Worm (Caenorhabditis elegans) whole organism, early embryonic: Measurements from ENCODE around the gene F38B7.11.

Experiments
- B0310.2 ChIP-seq: sonication (generic microtip); optimal IDR thresholded peaks from 2 replicates; lab custom pipeline; 2016; ENCODE audit warnings: mild to moderate bottlenecking, missing genetic modification characterization, missing compliant biosample characterization
- F13C5.2 ChIP-seq: sonication (generic microtip); optimal IDR thresholded peaks from 2 replicates; lab custom pipeline; 2017; ENCODE audit warnings: mild to moderate bottlenecking, missing genetic modification characterization, inconsistent platforms, missing compliant biosample characterization
- aly-1 ChIP-seq: sonication (generic microtip); optimal IDR thresholded peaks from 2 replicates; lab custom pipeline; 2016; ENCODE audit warnings: missing genetic modification characterization, missing compliant biosample characterization
- ama-1 ChIP-seq: fragments of 150-350 bp; optimal IDR thresholded peaks from 2 replicates; lab custom pipeline; 2014
- ceh-13 ChIP-seq: fragments of 200-800 bp; sonication (Bioruptor generic); optimal IDR thresholded peaks from 2 replicates; lab custom pipeline; 2018; ENCODE audit warnings: mild to moderate bottlenecking, missing genetic modification characterization, missing compliant biosample characterization
- ceh-36 ChIP-seq: sonication (generic microtip); optimal IDR thresholded peaks from 2 replicates; lab custom pipeline; 2016; ENCODE audit warnings: missing genetic modification characterization, inconsistent platforms, missing compliant biosample characterization
- ets-7 ChIP-seq: sonication (generic microtip); optimal IDR thresholded peaks from 2 replicates; lab custom pipeline; 2016; ENCODE audit warnings: missing genotype, missing genetic modification characterization, missing compliant biosample characterization
- flt-1 ChIP-seq: fragments of 200-800 bp; sonication (Bioruptor generic); IDR thresholded peaks from 2 replicates; pipeline ENCODE4 v1.3.6; 2022; ENCODE audit warnings: missing genetic modification characterization, missing compliant biosample characterization
- hmbx-1 ChIP-seq: sonication (generic microtip); optimal IDR thresholded peaks from 2 replicates; lab custom pipeline; 2016; ENCODE audit warnings: mild to moderate bottlenecking, missing genetic modification characterization, missing compliant biosample characterization
- hmg-4 ChIP-seq: fragments of 200-800 bp; sonication (Bioruptor generic); optimal IDR thresholded peaks from 2 replicates; lab custom pipeline; 2018; ENCODE audit warnings: mild to moderate bottlenecking, missing genetic modification characterization, missing compliant biosample characterization
- hnd-1 ChIP-seq: sonication (generic microtip); optimal IDR thresholded peaks from 2 replicates; lab custom pipeline; 2016; ENCODE audit warnings: missing genetic modification characterization, missing compliant biosample characterization
- pes-1 ChIP-seq: fragments of 200-800 bp; sonication (Bioruptor generic); IDR thresholded peaks from 2 replicates; pipeline ENCODE4 v1.3.6; 2022; ENCODE audit warnings: missing genetic modification reagents, missing genetic modification characterization, missing compliant biosample characterization
- scrt-1 ChIP-seq: fragments of 200-800 bp; sonication (Bioruptor generic); IDR thresholded peaks from 2 replicates; pipeline ENCODE4 v1.3.6; 2022; ENCODE audit warnings: missing genetic modification characterization, missing compliant biosample characterization
- sea-1 ChIP-seq: fragments of 200-800 bp; sonication (Bioruptor generic); conservative IDR thresholded peaks from 2 replicates; pipeline ENCODE4 v1.3.6; 2022; ENCODE audit warnings: missing genetic modification characterization, missing compliant biosample characterization
- tbx-11 ChIP-seq: fragments of 200-800 bp; sonication (Bioruptor generic); IDR thresholded peaks from 2 replicates; pipeline ENCODE4 v1.3.6; 2022; ENCODE audit warnings: missing genetic modification characterization, missing compliant biosample characterization
- tbx-37 ChIP-seq: fragments of 200-800 bp; sonication (Bioruptor generic); conservative IDR thresholded peaks from 2 replicates; pipeline ENCODE4 v1.3.6; 2022; ENCODE audit warnings: missing genetic modification reagents, missing genetic modification characterization, missing compliant biosample characterization
- tra-4 ChIP-seq: sonication (generic microtip); optimal IDR thresholded peaks from 2 replicates; lab custom pipeline; 2017; ENCODE audit warnings: missing genetic modification characterization, missing compliant biosample characterization

F38B7.11 gene

DNA sequence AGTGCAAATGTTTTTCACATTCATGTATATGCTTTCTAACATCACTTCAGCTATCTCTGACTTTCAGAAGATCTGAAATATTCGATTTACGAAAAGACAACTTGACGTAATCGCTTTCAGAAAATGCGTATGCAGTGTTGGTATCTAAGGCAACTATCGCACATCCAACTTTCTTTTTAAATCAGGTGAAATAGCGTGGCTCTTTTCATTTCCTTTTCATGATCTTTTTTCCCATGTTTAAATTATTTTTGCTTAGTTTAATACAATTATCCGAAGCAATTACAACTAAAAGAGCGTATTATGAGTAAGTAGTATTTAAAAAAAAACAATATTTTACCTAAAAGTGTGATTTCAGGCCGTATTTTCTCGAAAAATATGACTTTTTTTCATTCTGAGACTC, at the start of gene F38B7.11:
Gene F38B7.11 (plus strand): TSS at position 301 of the 400 bp plus-strand sequence.
- no peak for TF ChIP-seq sea-1 (GFP tag; lab: Robert Waterston, UW)
- TF ChIP-seq aly-1 (tag; lab: Kevin White, UChicago) = no peak
- TF ChIP-seq ceh-13 = no peak
- TF ChIP-seq tbx-37 (GFP tag; lab: Robert Waterston, UW) = no peak
- no peak for TF ChIP-seq tbx-11 (GFP tag; lab: Robert Waterston, UW)
- no peak for TF ChIP-seq tra-4 (tag; lab: Kevin White, UChicago)
- no peak for TF ChIP-seq flt-1 (GFP tag; lab: Robert Waterston, UW)

DNA sequence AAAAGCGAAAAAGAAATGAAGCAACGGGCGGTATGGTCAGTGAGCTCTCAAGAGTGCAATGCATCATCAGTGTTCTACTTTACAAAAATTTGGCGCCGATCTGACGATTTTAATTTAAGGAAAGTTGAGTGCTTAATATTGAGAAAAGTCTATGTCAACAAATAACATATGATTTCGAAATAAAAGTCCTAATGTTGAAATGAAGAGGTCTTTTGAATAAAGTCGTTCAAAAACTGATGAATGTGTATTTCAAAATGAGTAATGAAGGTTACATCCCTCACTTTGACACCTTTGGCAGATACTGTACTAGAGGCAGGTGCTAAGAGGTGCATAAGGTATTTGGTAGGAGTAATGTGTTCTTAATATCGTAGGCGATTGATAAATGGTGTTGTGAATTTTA, 49.4 kb upstream of the F38B7.11 start:
- TF ChIP-seq F13C5.2 (tag; lab: Kevin White, UChicago) = no peak
- TF ChIP-seq sea-1 (GFP tag; lab: Robert Waterston, UW) = no peak
- no peak for TF ChIP-seq B0310.2 (tag; lab: Kevin White, UChicago)
- no peak for TF ChIP-seq tra-4 (tag; lab: Kevin White, UChicago)
- no peak for TF ChIP-seq ets-7 (tag; lab: Kevin White, UChicago)
- no peak for TF ChIP-seq ceh-36 (tag; lab: Kevin White, UChicago)
- TF ChIP-seq hnd-1 (tag; lab: Kevin White, UChicago) = no peak
- no peak for TF ChIP-seq hmg-4
- no peak for TF ChIP-seq scrt-1 (GFP tag; lab: Robert Waterston, UW)
- TF ChIP-seq pes-1 (GFP tag; lab: Robert Waterston, UW) = no peak
- TF ChIP-seq hmbx-1 (tag; lab: Kevin White, UChicago) = no peak
- TF ChIP-seq ama-1 (lab: Kevin White, UChicago) = no peak
- TF ChIP-seq tbx-11 (GFP tag; lab: Robert Waterston, UW) = no peak
- TF ChIP-seq tbx-37 (GFP tag; lab: Robert Waterston, UW) = no peak
- TF ChIP-seq ceh-13 = no peak
- TF ChIP-seq flt-1 (GFP tag; lab: Robert Waterston, UW) = no peak
- TF ChIP-seq aly-1 (tag; lab: Kevin White, UChicago) = no peak

DNA sequence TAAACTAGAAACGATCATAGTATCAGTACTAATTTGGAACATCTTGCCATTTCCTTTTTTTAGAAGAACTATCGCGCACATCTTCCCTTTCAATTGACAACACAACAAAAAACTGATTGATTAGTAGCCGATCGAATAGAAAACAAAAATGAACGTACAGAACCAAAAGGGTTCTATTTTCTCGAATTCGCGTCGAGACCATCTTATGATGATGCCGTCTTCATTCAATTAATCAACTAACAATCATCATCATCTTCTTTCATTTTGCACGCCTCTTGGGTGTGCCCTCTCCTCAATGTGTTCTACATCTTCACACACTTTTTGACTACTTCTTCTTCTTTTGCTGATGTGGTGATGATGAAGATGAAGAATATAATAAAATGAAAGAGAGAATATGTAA, 47.1 kb upstream of the F38B7.11 start:
- no peak for TF ChIP-seq ceh-36 (tag; lab: Kevin White, UChicago)
- TF ChIP-seq tra-4 (tag; lab: Kevin White, UChicago) = no peak
- no peak for TF ChIP-seq scrt-1 (GFP tag; lab: Robert Waterston, UW)
- no peak for TF ChIP-seq aly-1 (tag; lab: Kevin White, UChicago)
- no peak for TF ChIP-seq pes-1 (GFP tag; lab: Robert Waterston, UW)
- TF ChIP-seq hnd-1 (tag; lab: Kevin White, UChicago) = no peak
- TF ChIP-seq ama-1 (lab: Kevin White, UChicago) = no peak
- no peak for TF ChIP-seq ceh-13
- TF ChIP-seq hmbx-1 (tag; lab: Kevin White, UChicago) = no peak
- TF ChIP-seq tbx-37 (GFP tag; lab: Robert Waterston, UW) = no peak

DNA sequence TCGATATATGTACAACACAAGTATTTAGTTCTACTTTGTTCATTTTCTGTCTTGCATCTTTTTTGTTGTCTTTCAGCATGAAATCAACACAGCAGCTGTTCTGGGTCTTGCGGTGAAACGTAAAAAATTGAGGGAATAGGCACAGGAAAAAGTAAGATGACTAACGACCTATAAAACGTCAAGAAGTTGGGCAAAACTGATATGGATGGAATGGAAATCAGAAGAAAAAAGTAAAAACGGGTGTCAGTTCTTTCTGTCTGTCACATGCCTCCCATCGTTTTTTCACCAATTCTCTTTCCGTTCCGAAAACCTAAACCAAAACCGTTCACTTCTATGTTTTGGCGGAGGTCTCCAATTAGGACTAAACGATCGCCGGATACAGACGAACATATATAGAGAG, 45.9 kb upstream of the F38B7.11 start:
- TF ChIP-seq B0310.2 (tag; lab: Kevin White, UChicago) (no peak), scrt-1 (GFP tag; lab: Robert Waterston, UW) (no peak), F13C5.2 (tag; lab: Kevin White, UChicago) (no peak), tra-4 (tag; lab: Kevin White, UChicago) (no peak), ceh-36 (tag; lab: Kevin White, UChicago) (no peak), ceh-13 (no peak), aly-1 (tag; lab: Kevin White, UChicago) (no peak), ama-1 (lab: Kevin White, UChicago) (no peak), ets-7 (tag; lab: Kevin White, UChicago) (no peak), flt-1 (GFP tag; lab: Robert Waterston, UW) (no peak), hmg-4 (no peak), sea-1 (GFP tag; lab: Robert Waterston, UW) (no peak), hmbx-1 (tag; lab: Kevin White, UChicago) (no peak), hnd-1 (tag; lab: Kevin White, UChicago) (no peak), tbx-37 (GFP tag; lab: Robert Waterston, UW) (no peak), pes-1 (GFP tag; lab: Robert Waterston, UW) (no peak), tbx-11 (GFP tag; lab: Robert Waterston, UW) (no peak)

DNA sequence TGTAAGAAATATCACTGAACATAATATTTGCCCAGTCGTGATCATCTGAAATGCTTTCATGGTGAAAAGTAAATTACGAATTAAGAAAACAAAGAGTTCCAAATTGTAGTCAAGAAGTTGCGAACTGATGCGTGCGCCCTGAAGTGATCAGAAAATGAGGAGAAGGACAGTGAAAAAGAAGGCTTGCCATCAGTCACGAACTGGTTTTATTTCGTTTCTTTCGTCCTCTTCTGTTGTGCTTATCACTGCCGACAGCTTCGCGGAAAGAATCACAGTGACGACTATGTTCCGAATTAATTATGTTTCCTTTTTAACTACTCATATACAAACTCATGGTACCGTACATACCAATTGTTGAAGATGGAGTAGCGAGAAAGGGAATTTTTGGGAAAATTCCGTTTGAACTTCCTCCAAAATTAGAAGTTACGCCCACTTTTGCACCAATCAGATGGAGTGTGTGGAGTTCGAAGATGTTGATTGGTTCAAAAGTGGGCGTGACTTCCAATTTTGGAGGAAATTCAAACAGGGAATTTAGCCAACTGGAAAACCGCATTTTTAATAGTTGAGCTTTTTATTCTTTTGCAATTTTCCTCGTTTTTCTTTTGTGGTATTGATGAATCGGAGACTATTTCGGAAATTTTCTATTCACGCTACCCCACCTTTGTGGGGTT, 43.7 kb upstream of the F38B7.11 start, which contains the start of gene C55A6.12:
Gene C55A6.12 (minus strand): TSS at position 51 of the 671 bp plus-strand sequence.
- no peak for TF ChIP-seq tra-4 (tag; lab: Kevin White, UChicago)
- no peak for TF ChIP-seq scrt-1 (GFP tag; lab: Robert Waterston, UW)
- no peak for TF ChIP-seq tbx-11 (GFP tag; lab: Robert Waterston, UW)
- no peak for TF ChIP-seq pes-1 (GFP tag; lab: Robert Waterston, UW)
- TF ChIP-seq hmg-4 = no peak
- no peak for TF ChIP-seq hnd-1 (tag; lab: Kevin White, UChicago)
- no peak for TF ChIP-seq F13C5.2 (tag; lab: Kevin White, UChicago)
- no peak for TF ChIP-seq ets-7 (tag; lab: Kevin White, UChicago)
- TF ChIP-seq B0310.2 (tag; lab: Kevin White, UChicago) = no peak
- TF ChIP-seq tbx-37 (GFP tag; lab: Robert Waterston, UW) = no peak
- no peak for TF ChIP-seq ceh-13
- no peak for TF ChIP-seq ceh-36 (tag; lab: Kevin White, UChicago)

DNA sequence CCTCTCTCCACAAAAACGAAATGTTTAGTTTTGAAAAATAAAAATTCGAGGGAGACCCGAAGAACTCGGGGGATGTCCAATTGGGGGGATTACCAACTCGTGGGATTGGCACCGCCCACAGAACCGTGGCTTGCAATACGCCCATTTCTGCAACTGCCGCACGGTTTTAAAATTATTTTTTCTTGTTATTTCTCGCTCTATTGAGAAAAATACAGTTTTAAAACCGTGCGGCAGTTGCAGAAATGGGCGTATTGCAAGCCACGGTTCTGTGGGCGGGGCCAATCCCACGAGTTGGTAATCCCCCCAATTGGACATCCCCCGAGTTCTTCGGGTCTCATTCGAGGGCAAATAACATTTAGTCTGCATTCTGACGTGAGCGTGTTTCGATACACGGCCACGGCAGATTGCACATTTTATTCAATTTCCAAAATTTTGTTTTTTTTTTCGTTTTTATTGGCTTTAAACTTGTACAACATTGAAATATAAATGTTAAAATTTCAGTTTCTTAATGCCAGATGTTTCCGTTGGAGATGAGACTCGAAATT, 42.0 kb upstream of the F38B7.11 start, which contains the start of the genes C55A6.1 and C55A6.10:
Gene C55A6.1 (minus strand): TSS at position 116 of the 545 bp plus-strand sequence.
Gene C55A6.10 (plus strand): TSS at position 495 of the 545 bp plus-strand sequence.
- TF ChIP-seq scrt-1 (GFP tag; lab: Robert Waterston, UW) (0 out of 2 replicates have a peak, but pooled peaks have one; percentile 53), tbx-11 (GFP tag; lab: Robert Waterston, UW) (peak; percentile 62; the same call in 1 of the 2 replicates), ets-7 (tag; lab: Kevin White, UChicago) (peak; percentile 15), sea-1 (GFP tag; lab: Robert Waterston, UW) (peak; percentile 57; the same call in 1 of the 2 replicates)
